Worm (Caenorhabditis elegans): Measurements from ENCODE around the gene F41B4.3.

Gene F41B4.3

ce11 chrX:6825840-6826239, 10.1 kb downstream of the F41B4.3 start, which contains the start of gene F41B4.1:
Gene F41B4.1, minus strand, starts transcription at chrX:6825862.
- no peak for TF ChIP-seq ceh-19 (GFP tag; optimal IDR thresholded peaks at IDR 0.05)
- TF ChIP-seq ceh-18 (tag; optimal IDR thresholded peaks at IDR 0.05) = peak; percentile 50

- TF ChIP-seq ceh-22 (tag; optimal IDR thresholded peaks at IDR 0.05) (no peak), ceh-18 (tag; optimal IDR thresholded peaks at IDR 0.05) (peak; percentile 7)
These were observed 12.5 kb downstream of the F41B4.3 start, which contains the start of gene gei-15 for ce11 chrX:6823218-6823979. Gene gei-15, minus strand, starts transcription at chrX:6823268.

- TF ChIP-seq tbx-2 (tag; optimal IDR thresholded peaks at IDR 0.05) (no peak), nhr-232 (tag; optimal IDR thresholded peaks at IDR 0.05) (no peak), odd-2 (tag; optimal IDR thresholded peaks at IDR 0.05) (no peak), sdc-2 (tag; optimal IDR thresholded peaks at IDR 0.05) (no peak), ceh-2 (tag; optimal IDR thresholded peaks at IDR 0.05) (no peak), npax-4 (tag; optimal IDR thresholded peaks at IDR 0.05) (no peak)
These were observed 13.4 kb downstream of the F41B4.3 start for ce11 chrX:6822552-6822951.

ce11 chrX:6819633-6820032, 16.3 kb downstream of the F41B4.3 start:
- TF ChIP-seq hlh-15 (tag; optimal IDR thresholded peaks at IDR 0.05) = no peak
- TF ChIP-seq elt-2 (tag; optimal IDR thresholded peaks at IDR 0.05) = peak; percentile 2

- TF ChIP-seq ceh-9 (tag; optimal IDR thresholded peaks at IDR 0.05) (no peak), K02D7.2 (tag; optimal IDR thresholded peaks at IDR 0.05) (no peak), elt-2 (tag; optimal IDR thresholded peaks at IDR 0.05) (no peak), eyg-1 (tag; optimal IDR thresholded peaks at IDR 0.05) (no peak)
These were observed 16.8 kb downstream of the F41B4.3 start for ce11 chrX:6819135-6819534.

- TF ChIP-seq pha-2 (tag; optimal IDR thresholded peaks at IDR 0.05) = no peak
- peak; percentile 56 for TF ChIP-seq elt-2 (tag; optimal IDR thresholded peaks at IDR 0.05)
These were observed 17.9 kb downstream of the F41B4.3 start, which contains the start of gene dhs-28 for ce11 chrX:6818036-6818488. Gene dhs-28, plus strand, starts transcription at chrX:6818438.

- no peak for TF ChIP-seq hlh-13 (GFP tag; optimal IDR thresholded peaks at IDR 0.05)
- TF ChIP-seq ceh-31 (tag; optimal IDR thresholded peaks at IDR 0.05) = peak; percentile 38
These were observed 22.9 kb downstream of the F41B4.3 start for ce11 chrX:6813025-6813424.

- TF ChIP-seq ets-4 (tag; optimal IDR thresholded peaks at IDR 0.05) (no peak), mec-3 (tag; optimal IDR thresholded peaks at IDR 0.05; ENCODE audit: borderline replicate concordance) (peak; percentile 3)
These were observed 27.3 kb downstream of the F41B4.3 start for ce11 chrX:6808640-6809039.

ce11 chrX:6808239-6808638, 27.7 kb downstream of the F41B4.3 start:
- TF ChIP-seq pqm-1 (tag; optimal IDR thresholded peaks at IDR 0.05) (no peak), nhr-11 (tag; optimal IDR thresholded peaks at IDR 0.05) (no peak), ttx-3 (tag; optimal IDR thresholded peaks at IDR 0.05) (no peak), hlh-15 (tag; optimal IDR thresholded peaks at IDR 0.05) (no peak)

All from whole organism, late embryonic.